Fruit fly (Drosophila melanogaster): ENCODE measurements around the gene CG4461.

DNA sequence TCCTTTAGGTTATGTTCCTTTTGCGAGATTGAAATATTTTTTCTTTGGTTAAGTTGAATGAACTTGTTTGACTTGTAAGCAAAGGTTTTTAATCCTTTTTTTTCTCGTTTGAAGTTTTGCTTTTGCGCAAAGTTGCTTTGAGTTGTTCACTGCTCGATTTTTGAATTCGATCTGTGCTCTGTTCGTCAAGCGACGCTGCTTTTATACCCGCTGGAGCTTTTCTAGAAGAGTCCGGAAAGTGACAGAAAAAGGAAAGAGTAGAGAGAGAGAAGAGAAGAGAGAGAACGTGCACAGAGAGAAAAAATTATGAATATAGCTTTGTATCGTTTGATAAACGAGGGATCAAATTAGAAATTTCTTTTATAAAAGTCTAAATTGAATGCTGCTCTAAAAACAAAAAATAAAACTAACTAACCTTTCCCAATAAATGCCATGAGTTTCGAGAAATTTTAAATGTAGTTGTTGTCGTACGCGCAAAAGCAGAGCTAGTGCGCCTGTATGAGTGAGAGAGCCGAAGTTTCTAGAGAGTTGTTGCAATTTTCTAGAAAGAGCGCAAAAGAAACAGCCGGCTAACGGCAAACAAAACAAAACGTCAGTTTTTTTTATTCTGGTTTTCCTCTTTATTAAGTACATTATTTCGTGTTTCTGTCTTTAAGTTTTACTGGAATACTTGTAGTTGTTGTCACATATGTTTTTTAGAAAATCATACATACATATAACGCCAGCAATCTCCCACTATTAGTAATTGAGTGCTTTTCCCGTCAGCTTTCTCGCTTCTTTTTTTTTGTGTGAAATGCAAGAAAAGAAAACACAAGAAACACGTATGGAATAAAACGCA is 2.2 kb downstream of the CG4461 start, which contains the start of gene Hsp26:
- peak; percentile 6 for TF ChIP-seq Hr83 (GFP tag; optimal IDR thresholded peaks at IDR 0.05; ENCODE audit: poor library complexity, severe bottlenecking)
- no peak for TF ChIP-seq Myc (optimal IDR thresholded peaks at IDR 0.05)
- peak; percentile 96 for TF ChIP-seq OdsH (GFP tag; optimal IDR thresholded peaks at IDR 0.05)
- TF ChIP-seq pan (optimal IDR thresholded peaks at IDR 0.05) = no peak
- peak; percentile 67 for TF ChIP-seq Vsx2 (GFP tag; optimal IDR thresholded peaks at IDR 0.05; ENCODE audit: partially characterized antibody)

Data from whole organism, wandering third instar larva.